Fruit fly (Drosophila melanogaster) S2 (cell line): Measurements from ENCODE around the gene Ranbp21.

ENCODE experiments used
- CG8478 ChIP-seq: fragments of >200 bp; optimal IDR thresholded peaks from 2 replicates; lab custom pipeline; 2018
- CTCF ChIP-seq, 2 experiments: fragments of >200 bp; optimal IDR thresholded peaks; 2 replicates each; lab custom pipeline; 2018

- no peak for TF ChIP-seq CTCF (optimal IDR thresholded peaks at IDR 0.05; lab: Kevin White, UChicago)
- no peak for TF ChIP-seq CG8478 (lab: Kevin White, UChicago)
These were observed 43.9 kb downstream of the Ranbp21 start for dm6 chrX:19608042-19608609.
